Worm (Caenorhabditis elegans) whole organism, young adult: ENCODE data around the gene Y32H12A.8.

ENCODE experiments used
- B0035.1 ChIP-seq: sonication (generic microtip); optimal IDR thresholded peaks from 2 replicates; lab custom pipeline; 2016; ENCODE audit warnings: missing genetic modification characterization, mild to moderate bottlenecking, missing compliant biosample characterization, missing genotype, missing genetic modification reagents
- B0261.1 ChIP-seq: sonication (generic microtip); optimal IDR thresholded peaks from 2 replicates; lab custom pipeline; 2016; ENCODE audit warnings: mild to moderate bottlenecking, missing genetic modification characterization, moderate library complexity, missing compliant biosample characterization
- B0336.3 ChIP-seq: fragments of 200-800 bp; sonication (Bioruptor generic); IDR thresholded peaks from 2 replicates; pipeline ENCODE4 v1.3.6; 2022; ENCODE audit warnings: missing genetic modification characterization, missing compliant biosample characterization
- F39B2.1 ChIP-seq: fragments of 200-800 bp; sonication (Bioruptor generic); IDR thresholded peaks from 2 replicates; pipeline ENCODE4 v1.3.6; 2022; ENCODE audit warnings: missing genetic modification reagents, missing genetic modification characterization, missing compliant biosample characterization
- K11D2.4 ChIP-seq: fragments of 200-800 bp; sonication (Bioruptor generic); IDR thresholded peaks from 2 replicates; pipeline ENCODE4 v1.3.6; 2022; ENCODE audit warnings: missing genetic modification reagents, missing genetic modification characterization, missing compliant biosample characterization
- K12H6.12 ChIP-seq: fragments of 200-800 bp; sonication (Bioruptor generic); optimal IDR thresholded peaks from 2 replicates; lab custom pipeline; 2018; ENCODE audit warnings: mild to moderate bottlenecking, missing genetic modification characterization, missing compliant biosample characterization
- Y53G8AR.9 ChIP-seq: fragments of 200-800 bp; sonication (Bioruptor generic); conservative IDR thresholded peaks from 2 replicates; pipeline ENCODE4 v1.3.6; 2022; ENCODE audit warnings: missing genetic modification reagents, missing genetic modification characterization, missing compliant biosample characterization
- Y56A3A.18 ChIP-seq: fragments of 200-800 bp; sonication (Bioruptor generic); IDR thresholded peaks from 2 replicates; pipeline ENCODE4 v1.3.6; 2022; ENCODE audit warnings: missing genetic modification reagents, missing genetic modification characterization, missing compliant biosample characterization
- ZK185.1 ChIP-seq: sonication (generic microtip); optimal IDR thresholded peaks from 2 replicates; lab custom pipeline; 2016; ENCODE audit warnings: mild to moderate bottlenecking, missing genetic modification characterization, missing compliant biosample characterization; ENCODE audit not compliant: poor library complexity, severe bottlenecking
- aptf-2 ChIP-seq: fragments of 200-800 bp; sonication (Bioruptor generic); conservative IDR thresholded peaks from 2 replicates; pipeline ENCODE4 v1.3.6; 2022; ENCODE audit warnings: missing genetic modification reagents, missing genetic modification characterization, missing compliant biosample characterization
- athp-1 ChIP-seq: sonication (generic microtip); optimal IDR thresholded peaks from 2 replicates; lab custom pipeline; 2017; ENCODE audit warnings: mild to moderate bottlenecking, missing genetic modification characterization, missing compliant biosample characterization
- attf-5 ChIP-seq: fragments of 200-800 bp; sonication (Bioruptor generic); optimal IDR thresholded peaks from 2 replicates; lab custom pipeline; 2018; ENCODE audit warnings: mild to moderate bottlenecking, missing genetic modification characterization, missing compliant biosample characterization
- bed-2 ChIP-seq: fragments of 200-800 bp; sonication (Bioruptor generic); IDR thresholded peaks from 2 replicates; pipeline ENCODE4 v1.3.6; 2022; ENCODE audit warnings: missing genetic modification reagents, missing genetic modification characterization, missing compliant biosample characterization
- cebp-1 ChIP-seq, 2 experiments: fragments of 200-800 bp in 1 of 2; sonication (Bioruptor generic) in 1 of 2; sonication (generic microtip) in 1 of 2; IDR thresholded peaks in 1 of 2; optimal IDR thresholded peaks in 1 of 2; 2 replicates each; pipeline versions ENCODE4 v1.3.6 to Lab custom; 2017 to 2022; ENCODE audit warnings: missing compliant biosample characterization in 2 of 2, missing genetic modification characterization in 2 of 2, mild to moderate bottlenecking in 1 of 2, missing genetic modification reagents in 1 of 2, moderate library complexity in 1 of 2
- ceh-27 ChIP-seq: fragments of 200-800 bp; sonication (Bioruptor generic); optimal IDR thresholded peaks from 2 replicates; lab custom pipeline; 2018; ENCODE audit warnings: mild to moderate bottlenecking, missing genetic modification characterization, moderate library complexity, missing compliant biosample characterization
- ceh-58 ChIP-seq: fragments of 200-800 bp; sonication (Bioruptor generic); IDR thresholded peaks from 2 replicates; pipeline ENCODE4 v1.3.6; 2022; ENCODE audit warnings: missing genetic modification characterization, missing compliant biosample characterization
- ceh-79 ChIP-seq: sonication (generic microtip); optimal IDR thresholded peaks from 2 replicates; lab custom pipeline; 2017; ENCODE audit warnings: mild to moderate bottlenecking, missing genetic modification characterization, missing compliant biosample characterization
- ceh-91 ChIP-seq: fragments of 200-800 bp; sonication (Bioruptor generic); IDR thresholded peaks from 2 replicates; pipeline ENCODE4 v1.3.6; 2022; ENCODE audit warnings: missing genetic modification reagents, missing genetic modification characterization, missing compliant biosample characterization
- chd-7 ChIP-seq: sonication (generic microtip); optimal IDR thresholded peaks from 2 replicates; lab custom pipeline; 2016; ENCODE audit warnings: mild to moderate bottlenecking, missing genetic modification characterization, moderate library complexity, missing compliant biosample characterization
- dox-1 ChIP-seq: fragments of 200-800 bp; sonication (Bioruptor generic); IDR thresholded peaks from 2 replicates; pipeline ENCODE4 v1.3.6; 2022; ENCODE audit warnings: missing genetic modification reagents, missing genetic modification characterization, missing compliant biosample characterization
- egl-18 ChIP-seq: fragments of 200-800 bp; sonication (Bioruptor generic); IDR thresholded peaks from 2 replicates; pipeline ENCODE4 v1.3.6; 2022; ENCODE audit warnings: missing genetic modification reagents, missing genetic modification characterization, missing compliant biosample characterization
- ekl-4 ChIP-seq: fragments of 200-800 bp; sonication (Bioruptor generic); IDR thresholded peaks from 2 replicates; pipeline ENCODE4 v1.3.6; 2022; ENCODE audit warnings: missing genetic modification reagents, missing genetic modification characterization, missing compliant biosample characterization
- gei-17 ChIP-seq: fragments of 200-800 bp; sonication (Bioruptor generic); optimal IDR thresholded peaks from 2 replicates; lab custom pipeline; 2018; ENCODE audit warnings: mild to moderate bottlenecking, missing genetic modification characterization, missing compliant biosample characterization
- hlh-12 ChIP-seq: sonication (generic microtip); optimal IDR thresholded peaks from 2 replicates; lab custom pipeline; 2016; ENCODE audit warnings: missing genetic modification characterization, missing compliant biosample characterization
- hmg-1.2 ChIP-seq: fragments of 200-800 bp; sonication (Bioruptor generic); IDR thresholded peaks from 2 replicates; pipeline ENCODE4 v1.3.6; 2022; ENCODE audit warnings: missing genetic modification reagents, missing genetic modification characterization, missing compliant biosample characterization
- let-526 ChIP-seq: fragments of 200-800 bp; sonication (Bioruptor generic); IDR thresholded peaks from 2 replicates; pipeline ENCODE4 v1.3.6; 2022; ENCODE audit warnings: missing genetic modification reagents, missing genetic modification characterization, missing compliant biosample characterization
- lir-1 ChIP-seq: fragments of 200-800 bp; sonication (Bioruptor generic); conservative IDR thresholded peaks from 2 replicates; pipeline ENCODE4 v1.3.6; 2022; ENCODE audit warnings: missing genetic modification reagents, missing genetic modification characterization, missing compliant biosample characterization
- mcd-1 ChIP-seq: fragments of 200-800 bp; sonication (Bioruptor generic); IDR thresholded peaks from 2 replicates; pipeline ENCODE4 v1.3.6; 2022; ENCODE audit warnings: missing genetic modification reagents, missing genetic modification characterization, missing compliant biosample characterization
- mel-28 ChIP-seq: sonication (generic microtip); optimal IDR thresholded peaks from 2 replicates; lab custom pipeline; 2016; ENCODE audit warnings: borderline replicate concordance, mild to moderate bottlenecking, missing genetic modification characterization, missing compliant biosample characterization
- mxl-1 ChIP-seq: sonication (generic microtip); optimal IDR thresholded peaks from 2 replicates; lab custom pipeline; 2016; ENCODE audit warnings: missing genetic modification characterization, missing compliant biosample characterization
- nfya-1 ChIP-seq: sonication (generic microtip); optimal IDR thresholded peaks from 2 replicates; lab custom pipeline; 2017; ENCODE audit warnings: antibody characterized with exemption, missing compliant biosample characterization, missing genetic modification characterization, borderline replicate concordance; ENCODE audit not compliant: insufficient read depth
- nhr-120 ChIP-seq: fragments of 200-800 bp; sonication (Bioruptor generic); IDR thresholded peaks from 2 replicates; pipeline ENCODE4 v1.3.6; 2022; ENCODE audit warnings: missing genetic modification characterization, missing compliant biosample characterization
- nhr-80 ChIP-seq: sonication (generic microtip); optimal IDR thresholded peaks from 2 replicates; lab custom pipeline; 2016; ENCODE audit warnings: missing genetic modification characterization, missing compliant biosample characterization
- nhr-90 ChIP-seq: sonication (generic microtip); optimal IDR thresholded peaks from 2 replicates; lab custom pipeline; 2016; ENCODE audit warnings: missing genotype, mild to moderate bottlenecking, missing genetic modification characterization, missing compliant biosample characterization
- pbrm-1 ChIP-seq: fragments of 200-800 bp; sonication (Bioruptor generic); IDR thresholded peaks from 2 replicates; pipeline ENCODE4 v1.3.6; 2022; ENCODE audit warnings: missing genetic modification reagents, missing genetic modification characterization, missing compliant biosample characterization
- sdz-38 ChIP-seq: sonication (generic microtip); optimal IDR thresholded peaks from 2 replicates; lab custom pipeline; 2016; ENCODE audit warnings: missing genotype, missing genetic modification characterization, missing compliant biosample characterization
- snpc-1.3 ChIP-seq: sonication (generic microtip); optimal IDR thresholded peaks from 2 replicates; lab custom pipeline; 2017; ENCODE audit warnings: missing genetic modification characterization, mild to moderate bottlenecking, missing compliant biosample characterization, antibody characterized with exemption, moderate library complexity, missing genotype, missing genetic modification reagents; ENCODE audit not compliant: insufficient read depth
- snpc-4 ChIP-seq, 5 experiments: fragments of 150-350 bp in 1 of 5; sonication (generic microtip) in 4 of 5; optimal IDR thresholded peaks; 2 replicates each; lab custom pipeline; 2014 to 2018; ENCODE audit warnings: missing genetic modification characterization in 5 of 5, missing biosample characterization in 3 of 5, antibody characterized with exemption in 2 of 5, mild to moderate bottlenecking in 2 of 5, missing compliant biosample characterization in 2 of 5, missing genotype in 2 of 5, moderate library complexity in 2 of 5, missing genetic modification reagents in 1 of 5
- sptf-2 ChIP-seq: fragments of 200-800 bp; sonication (Bioruptor generic); optimal IDR thresholded peaks from 2 replicates; lab custom pipeline; 2018; ENCODE audit warnings: mild to moderate bottlenecking, missing genetic modification characterization, missing compliant biosample characterization
- ztf-18 ChIP-seq: sonication (generic microtip); optimal IDR thresholded peaks from 2 replicates; lab custom pipeline; 2016; ENCODE audit warnings: missing genotype, mild to moderate bottlenecking, missing genetic modification characterization, missing compliant biosample characterization
- ztf-28 ChIP-seq: fragments of 200-800 bp; sonication (Bioruptor generic); IDR thresholded peaks from 2 replicates; pipeline ENCODE4 v1.3.6; 2022; ENCODE audit warnings: missing genetic modification reagents, missing genetic modification characterization, missing compliant biosample characterization

Y32H12A.8 gene

ce11 chrIII:5375001-5375532 lies 30.8 kb downstream of the Y32H12A.8 start (continued):
- TF ChIP-seq Y53G8AR.9 (GFP tag; lab: Robert Waterston, UW), result no peak
- no peak for TF ChIP-seq mxl-1 (tag; lab: Kevin White, UChicago)
- TF ChIP-seq ceh-79, result no peak

ce11 chrIII:5373715-5374114 lies 32.1 kb downstream of the Y32H12A.8 start:
- no peak for TF ChIP-seq sptf-2 (GFP tag; lab: Kevin White, UChicago)
- TF ChIP-seq nhr-120 (GFP tag; lab: Robert Waterston, UW), result no peak
- TF ChIP-seq let-526 (GFP tag; lab: Robert Waterston, UW), result no peak
- TF ChIP-seq snpc-1.3 (tag; lab: Kevin White, UChicago), result no peak
- no peak for TF ChIP-seq ztf-28
- TF ChIP-seq lir-1 (GFP tag; lab: Robert Waterston, UW), result no peak
- no peak for TF ChIP-seq ceh-58 (GFP tag; lab: Robert Waterston, UW)
- no peak for TF ChIP-seq K12H6.12 (tag; lab: Kevin White, UChicago)
- TF ChIP-seq dox-1 (GFP tag; lab: Robert Waterston, UW), result no peak
- TF ChIP-seq hlh-12, result no peak
- TF ChIP-seq Y56A3A.18 (GFP tag; lab: Robert Waterston, UW), result no peak

DNA sequence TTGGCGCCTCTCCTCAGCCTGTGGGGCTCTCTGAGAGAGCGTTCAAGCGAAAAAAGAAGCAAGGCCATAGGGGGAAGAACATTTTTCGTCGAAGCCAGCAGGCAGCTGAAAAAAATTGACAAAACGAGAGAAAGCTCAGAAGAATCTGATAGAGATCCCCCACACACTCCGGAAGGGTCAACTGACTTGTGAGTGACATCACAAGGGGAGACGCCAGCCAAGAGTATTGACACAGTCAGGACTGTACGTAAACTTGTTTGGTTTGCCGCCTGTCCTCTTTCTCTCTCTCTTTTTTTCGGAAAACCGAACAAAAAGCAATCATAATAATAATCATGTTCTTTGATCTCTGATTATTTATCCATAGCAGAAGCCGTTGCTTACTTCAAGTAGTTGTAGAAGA lies 33.0 kb downstream of the Y32H12A.8 start:
- TF ChIP-seq B0336.3, result 0 out of 2 replicates have a peak, but pooled peaks have one; percentile 24
- TF ChIP-seq cebp-1 (GFP tag; IDR thresholded peaks at IDR 0.05; lab: Robert Waterston, UW), result no peak
- TF ChIP-seq cebp-1 (tag; optimal IDR thresholded peaks at IDR 0.05; lab: Kevin White, UChicago), result peak; percentile 7
- TF ChIP-seq attf-5, result peak; percentile 18
- peak; percentile 19 for TF ChIP-seq nhr-80 (tag; lab: Kevin White, UChicago)
- 0 out of 2 replicates have a peak, but pooled peaks have one; percentile 11 for TF ChIP-seq K11D2.4 (GFP tag; lab: Robert Waterston, UW)
- TF ChIP-seq ceh-27 (GFP tag; lab: Kevin White, UChicago), result peak; percentile 9
- TF ChIP-seq B0261.1 (tag; lab: Kevin White, UChicago), result no peak
- TF ChIP-seq mel-28 (tag; lab: Kevin White, UChicago), result no peak
- TF ChIP-seq mcd-1 (GFP tag; lab: Robert Waterston, UW), result 0 out of 2 replicates have a peak, but pooled peaks have one; percentile 17
- TF ChIP-seq athp-1 (tag; lab: Kevin White, UChicago), result no peak
- no peak for TF ChIP-seq pbrm-1 (GFP tag; lab: Robert Waterston, UW)

DNA sequence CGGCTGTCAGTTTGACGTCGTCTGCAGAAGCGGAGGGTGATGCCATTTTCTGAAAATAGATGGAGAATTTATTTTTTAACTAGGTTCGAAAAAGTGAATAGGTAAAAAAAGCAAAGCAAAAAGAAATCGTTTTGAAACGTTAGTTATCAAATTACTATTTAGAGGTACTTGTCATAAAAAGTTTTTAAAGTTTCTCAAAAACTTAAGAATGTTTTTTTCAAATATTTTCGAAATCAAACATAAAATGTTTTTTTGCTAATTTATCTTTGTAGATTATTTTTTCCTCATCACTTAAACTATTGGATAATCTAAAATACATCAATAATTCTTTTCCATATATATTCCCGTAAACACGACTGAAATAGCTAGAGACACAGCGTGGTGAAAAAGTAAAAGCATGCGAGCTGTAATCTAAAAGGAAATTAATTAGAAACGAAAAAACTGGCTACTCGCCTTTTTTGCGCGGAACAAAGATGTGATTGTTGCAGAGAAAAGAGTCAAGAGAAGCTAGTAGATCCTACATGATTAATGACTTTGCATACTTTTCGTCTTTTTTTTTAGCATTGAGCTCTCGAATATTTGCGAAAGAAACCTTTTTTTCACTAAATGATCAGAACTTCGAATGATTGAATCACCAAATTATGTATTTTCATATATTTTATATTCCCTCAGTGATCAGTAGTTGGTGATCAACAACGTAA lies 34.5 kb downstream of the Y32H12A.8 start, which contains the start of gene szy-2:
Gene szy-2 (minus strand): TSS at position 51 of the 701 bp plus-strand sequence.
- TF ChIP-seq ceh-91 (no peak), ZK185.1 (tag; lab: Kevin White, UChicago) (no peak), nhr-80 (tag; lab: Kevin White, UChicago) (no peak), F39B2.1 (GFP tag; lab: Robert Waterston, UW) (no peak), snpc-4 (GFP tag; optimal IDR thresholded peaks at IDR 0.05; lab: Kevin White, UChicago) (no peak), snpc-4 (tag; optimal IDR thresholded peaks at IDR 0.05; lab: Kevin White, UChicago) (no peak), egl-18 (GFP tag; lab: Robert Waterston, UW) (no peak), hmg-1.2 (GFP tag; lab: Robert Waterston, UW) (no peak), bed-2 (no peak), ztf-18 (tag; lab: Kevin White, UChicago) (no peak), sdz-38 (tag; lab: Kevin White, UChicago) (no peak), nhr-90 (tag; lab: Kevin White, UChicago) (no peak), gei-17 (GFP tag; lab: Kevin White, UChicago) (no peak), nfya-1 (no peak), B0035.1 (tag; lab: Kevin White, UChicago) (no peak), aptf-2 (GFP tag; lab: Robert Waterston, UW) (no peak), chd-7 (no peak), let-526 (GFP tag; lab: Robert Waterston, UW) (no peak), ekl-4 (GFP tag; lab: Robert Waterston, UW) (no peak)
- TF ChIP-seq, all 124 proteins: peak for 0
